Worm (Caenorhabditis elegans): ENCODE measurements around the gene hsb-1.

- TF ChIP-seq ama-1 (optimal IDR thresholded peaks at IDR 0.05) (no peak), saeg-2 (GFP tag; IDR thresholded peaks at IDR 0.05) (no peak), unc-62 (GFP tag; optimal IDR thresholded peaks at IDR 0.05 in 1 of 2) (no peak), unc-62 (tag; optimal IDR thresholded peaks at IDR 0.05) (no peak), nhr-25 (tag; optimal IDR thresholded peaks at IDR 0.05; ENCODE audit: borderline replicate concordance, insufficient read depth) (no peak), unc-39 (tag; optimal IDR thresholded peaks at IDR 0.05) (no peak)
These were observed 18.0 kb downstream of the hsb-1 start for ce11 chrIV:12549014-12549413.

Measured in whole organism, L4 larva.